Worm (Caenorhabditis elegans) whole organism, L3 larva: ENCODE data around the gene C01G6.2.
A peak's percentile ranks its signal among the peaks of the same experiment; 100 is the strongest.

Source experiments
- lin-39 ChIP-seq: fragments of 150-350 bp; optimal IDR thresholded peaks from 2 replicates; lab custom pipeline; 2018; ENCODE audit warnings: missing biosample characterization, missing genetic modification reagents, missing genetic modification characterization
- nhr-11 ChIP-seq: fragments of 150-350 bp; optimal IDR thresholded peaks from 2 replicates; lab custom pipeline; 2014; ENCODE audit warnings: missing biosample characterization, missing genetic modification characterization
- nhr-12 ChIP-seq: fragments of 150-350 bp; optimal IDR thresholded peaks from 2 replicates; lab custom pipeline; 2014; ENCODE audit warnings: missing biosample characterization, missing genetic modification characterization
- nhr-76 ChIP-seq: fragments of 150-350 bp; sonication (generic microtip); optimal IDR thresholded peaks from 5 replicates; lab custom pipeline; 2014; ENCODE audit warnings: missing biosample characterization, missing genetic modification characterization
- pha-4 ChIP-seq: fragments of 150-350 bp; optimal IDR thresholded peaks from 2 replicates; lab custom pipeline; 2014; ENCODE audit warnings: missing biosample characterization, missing genetic modification reagents, missing genetic modification characterization
- skn-1 ChIP-seq: fragments of 150-350 bp; optimal IDR thresholded peaks from 2 replicates; lab custom pipeline; 2014; ENCODE audit warnings: missing biosample characterization, missing genetic modification characterization

ce11 chrII:9282787-9283186 is 15.9 kb downstream of the C01G6.2 start:
- TF ChIP-seq nhr-12 (tag; lab: Kevin White, UChicago) (no peak), nhr-11 (tag; lab: Kevin White, UChicago) (peak; percentile 88), nhr-76 (tag; lab: Kevin White, UChicago) (no peak), pha-4 (peak; percentile 90), lin-39 (tag; lab: Kevin White, UChicago) (peak; percentile 96), skn-1 (peak; percentile 64)
